Fruit fly (Drosophila melanogaster) S2 (cell line): ENCODE measurements around the gene Daao2.

ENCODE experiments used
- CG8478 ChIP-seq: fragments of >200 bp; optimal IDR thresholded peaks from 2 replicates; lab custom pipeline; 2018
- CTCF ChIP-seq, 2 experiments: fragments of >200 bp; optimal IDR thresholded peaks; 2 replicates each; lab custom pipeline; 2018

- TF ChIP-seq CG8478 (no peak), CTCF (optimal IDR thresholded peaks at IDR 0.05; lab: Kevin White, UChicago) (no peak)
Observed at dm6 chr2L:6817493-6817892, 14.7 kb downstream of the Daao2 start.
